Worm (Caenorhabditis elegans) whole organism, late embryonic: ENCODE results near the gene tdo-2.
A peak's percentile ranks its signal among the peaks of the same experiment; 100 is the strongest.

Source experiments
- C08G9.2 ChIP-seq: sonication (generic microtip); optimal IDR thresholded peaks from 2 replicates; lab custom pipeline; 2016; ENCODE audit warnings: mild to moderate bottlenecking, missing genetic modification characterization, moderate library complexity, missing compliant biosample characterization
- K02D7.2 ChIP-seq: sonication (generic microtip); optimal IDR thresholded peaks from 2 replicates; lab custom pipeline; 2017; ENCODE audit warnings: mild to moderate bottlenecking, missing genetic modification characterization, missing compliant biosample characterization
- K09A11.1 ChIP-seq: sonication (generic microtip); optimal IDR thresholded peaks from 2 replicates; lab custom pipeline; 2017; ENCODE audit warnings: antibody characterized with exemption, mild to moderate bottlenecking, missing genetic modification characterization, missing compliant biosample characterization; ENCODE audit not compliant: insufficient read depth
- T23F11.4 ChIP-seq: fragments of 200-800 bp; sonication (Bioruptor generic); optimal IDR thresholded peaks from 2 replicates; lab custom pipeline; 2018; ENCODE audit warnings: mild to moderate bottlenecking, missing genetic modification characterization, missing compliant biosample characterization
- ama-1 ChIP-seq: fragments of 150-350 bp; optimal IDR thresholded peaks from 2 replicates; lab custom pipeline; 2014
- ceh-18 ChIP-seq: sonication (generic microtip); optimal IDR thresholded peaks from 2 replicates; lab custom pipeline; 2016; ENCODE audit warnings: missing genetic modification characterization, missing compliant biosample characterization
- ceh-24 ChIP-seq: sonication (generic microtip); optimal IDR thresholded peaks from 2 replicates; lab custom pipeline; 2016; ENCODE audit warnings: mild to moderate bottlenecking, missing genetic modification characterization, missing compliant biosample characterization
- ceh-34 ChIP-seq: sonication (generic microtip); optimal IDR thresholded peaks from 2 replicates; lab custom pipeline; 2016; ENCODE audit warnings: mild to moderate bottlenecking, missing genetic modification characterization, missing compliant biosample characterization
- ceh-48 ChIP-seq: sonication (generic microtip); optimal IDR thresholded peaks from 2 replicates; lab custom pipeline; 2016; ENCODE audit warnings: missing genetic modification characterization, inconsistent platforms, missing compliant biosample characterization
- ceh-6 ChIP-seq: fragments of 200-800 bp; sonication (Bioruptor generic); optimal IDR thresholded peaks from 2 replicates; lab custom pipeline; 2018; ENCODE audit warnings: mild to moderate bottlenecking, missing genetic modification characterization, missing compliant biosample characterization
- che-1 ChIP-seq: sonication (generic microtip); optimal IDR thresholded peaks from 2 replicates; lab custom pipeline; 2016; ENCODE audit warnings: mild to moderate bottlenecking, missing genetic modification characterization, missing compliant biosample characterization
- elt-2 ChIP-seq: sonication (generic microtip); optimal IDR thresholded peaks from 2 replicates; lab custom pipeline; 2016; ENCODE audit warnings: missing genetic modification reagents, missing genetic modification characterization, missing compliant biosample characterization
- elt-4 ChIP-seq: sonication (generic microtip); optimal IDR thresholded peaks from 2 replicates; lab custom pipeline; 2016; ENCODE audit warnings: missing genetic modification characterization, missing compliant biosample characterization
- ets-4 ChIP-seq: sonication (generic microtip); optimal IDR thresholded peaks from 2 replicates; lab custom pipeline; 2016; ENCODE audit warnings: missing genetic modification characterization, missing compliant biosample characterization
- fkh-6 ChIP-seq: sonication (generic microtip); optimal IDR thresholded peaks from 2 replicates; lab custom pipeline; 2016; ENCODE audit warnings: missing genetic modification characterization, missing compliant biosample characterization
- gmeb-2 ChIP-seq: sonication (generic microtip); optimal IDR thresholded peaks from 2 replicates; lab custom pipeline; 2016; ENCODE audit warnings: missing genetic modification characterization, inconsistent platforms, missing compliant biosample characterization
- hlh-30 ChIP-seq: sonication (generic microtip); optimal IDR thresholded peaks from 2 replicates; lab custom pipeline; 2017; ENCODE audit warnings: antibody characterized with exemption, missing genetic modification characterization, missing compliant biosample characterization; ENCODE audit not compliant: insufficient read depth
- hlh-6 ChIP-seq: sonication (generic microtip); optimal IDR thresholded peaks from 2 replicates; lab custom pipeline; 2016; ENCODE audit warnings: missing genotype, missing genetic modification characterization, missing compliant biosample characterization
- hlh-8 ChIP-seq: sonication (generic microtip); optimal IDR thresholded peaks from 2 replicates; lab custom pipeline; 2016; ENCODE audit warnings: missing genotype, missing genetic modification characterization, missing compliant biosample characterization
- lim-6 ChIP-seq: sonication (generic microtip); optimal IDR thresholded peaks from 2 replicates; lab custom pipeline; 2016; ENCODE audit warnings: missing genetic modification characterization, missing compliant biosample characterization
- lin-11 ChIP-seq: fragments of 200-800 bp; sonication (Bioruptor generic); optimal IDR thresholded peaks from 2 replicates; lab custom pipeline; 2018; ENCODE audit warnings: mild to moderate bottlenecking, missing genetic modification characterization, missing compliant biosample characterization
- mec-3 ChIP-seq: sonication (generic microtip); optimal IDR thresholded peaks from 2 replicates; lab custom pipeline; 2016; ENCODE audit warnings: borderline replicate concordance, missing genetic modification characterization, missing compliant biosample characterization
- nfya-1 ChIP-seq: sonication (generic microtip); optimal IDR thresholded peaks from 2 replicates; lab custom pipeline; 2017; ENCODE audit warnings: missing genetic modification characterization, mild to moderate bottlenecking, missing compliant biosample characterization, antibody characterized with exemption, moderate library complexity
- nhr-11 ChIP-seq: fragments of 150-350 bp; optimal IDR thresholded peaks from 2 replicates; lab custom pipeline; 2014; ENCODE audit warnings: missing biosample characterization, missing genetic modification characterization
- npax-4 ChIP-seq: sonication (generic microtip); optimal IDR thresholded peaks from 2 replicates; lab custom pipeline; 2016; ENCODE audit warnings: missing genetic modification characterization, missing compliant biosample characterization
- odd-2 ChIP-seq: sonication (generic microtip); optimal IDR thresholded peaks from 2 replicates; lab custom pipeline; 2017; ENCODE audit warnings: antibody characterized with exemption, mild to moderate bottlenecking, missing genetic modification characterization, missing compliant biosample characterization
- pag-3 ChIP-seq: sonication (generic microtip); optimal IDR thresholded peaks from 2 replicates; lab custom pipeline; 2016; ENCODE audit warnings: missing compliant biosample characterization, missing genetic modification characterization, borderline replicate concordance
- pat-9 ChIP-seq: fragments of 200-800 bp; sonication (Bioruptor generic); optimal IDR thresholded peaks from 2 replicates; lab custom pipeline; 2018; ENCODE audit warnings: mild to moderate bottlenecking, missing genetic modification characterization, moderate library complexity, missing compliant biosample characterization
- pqm-1 ChIP-seq: sonication (generic microtip); optimal IDR thresholded peaks from 2 replicates; lab custom pipeline; 2016; ENCODE audit warnings: missing genetic modification characterization, missing compliant biosample characterization
- pros-1 ChIP-seq: fragments of 150-350 bp; optimal IDR thresholded peaks from 2 replicates; lab custom pipeline; 2014; ENCODE audit warnings: missing biosample characterization, missing genetic modification reagents, missing genetic modification characterization
- ref-2 ChIP-seq: sonication (generic microtip); optimal IDR thresholded peaks from 2 replicates; lab custom pipeline; 2016; ENCODE audit warnings: missing genetic modification characterization, missing compliant biosample characterization
- sdc-2 ChIP-seq: sonication (generic microtip); optimal IDR thresholded peaks from 2 replicates; lab custom pipeline; 2016; ENCODE audit warnings: missing genotype, missing genetic modification characterization, missing compliant biosample characterization
- sox-4 ChIP-seq: sonication (generic microtip); optimal IDR thresholded peaks from 2 replicates; lab custom pipeline; 2017; ENCODE audit warnings: mild to moderate bottlenecking, missing genetic modification characterization, inconsistent platforms, missing compliant biosample characterization
- syd-9 ChIP-seq: sonication (generic microtip); optimal IDR thresholded peaks from 2 replicates; lab custom pipeline; 2016; ENCODE audit warnings: mild to moderate bottlenecking, missing genetic modification characterization, moderate library complexity, missing compliant biosample characterization
- tbx-7 ChIP-seq: sonication (generic microtip); optimal IDR thresholded peaks from 2 replicates; lab custom pipeline; 2016; ENCODE audit warnings: missing genotype, missing genetic modification characterization, missing compliant biosample characterization
- ttx-3 ChIP-seq: sonication (generic microtip); optimal IDR thresholded peaks from 2 replicates; lab custom pipeline; 2016; ENCODE audit warnings: missing genetic modification reagents, missing genetic modification characterization, missing compliant biosample characterization
- unc-3 ChIP-seq, 2 experiments: fragments of 200-800 bp in 1 of 2; sonication (Bioruptor generic) in 1 of 2; sonication (generic microtip) in 1 of 2; conservative IDR thresholded peaks in 1 of 2; optimal IDR thresholded peaks in 1 of 2; 2 replicates each; pipeline versions ENCODE4 v1.3.6 to Lab custom; 2016 to 2022; ENCODE audit warnings: missing compliant biosample characterization in 2 of 2, missing genetic modification characterization in 2 of 2, missing genetic modification reagents in 1 of 2
- unc-42 ChIP-seq: sonication (generic microtip); optimal IDR thresholded peaks from 2 replicates; lab custom pipeline; 2016; ENCODE audit warnings: missing genotype, missing genetic modification characterization, missing compliant biosample characterization
- unc-55 ChIP-seq: sonication (generic microtip); optimal IDR thresholded peaks from 2 replicates; lab custom pipeline; 2017; ENCODE audit warnings: missing biosample characterization, missing genetic modification reagents, missing genetic modification characterization
- zip-5 ChIP-seq: sonication (generic microtip); optimal IDR thresholded peaks from 2 replicates; lab custom pipeline; 2016; ENCODE audit warnings: missing genetic modification characterization, missing compliant biosample characterization

tdo-2 gene

ce11 chrIII:5875705-5876104 is 44.0 kb downstream of the tdo-2 start:
- TF ChIP-seq nfya-1 (tag; lab: Kevin White, UChicago) (no peak), pag-3 (no peak), ceh-48 (tag; lab: Kevin White, UChicago) (no peak), elt-2 (tag; lab: Kevin White, UChicago) (peak; percentile 74), pros-1 (tag; lab: Kevin White, UChicago) (no peak), ets-4 (tag; lab: Kevin White, UChicago) (no peak)

- no peak for TF ChIP-seq T23F11.4 (GFP tag; lab: Kevin White, UChicago)
- TF ChIP-seq ets-4 (tag; lab: Kevin White, UChicago) = no peak
- TF ChIP-seq syd-9 (tag; lab: Kevin White, UChicago) = no peak
- TF ChIP-seq ceh-6 = no peak
- TF ChIP-seq zip-5 (tag; lab: Kevin White, UChicago) = no peak
- no peak for TF ChIP-seq tbx-7
- TF ChIP-seq gmeb-2 (tag; lab: Kevin White, UChicago) = no peak
- TF ChIP-seq fkh-6 = no peak
- no peak for TF ChIP-seq ama-1 (lab: Kevin White, UChicago)
- no peak for TF ChIP-seq nfya-1 (tag; lab: Kevin White, UChicago)
- no peak for TF ChIP-seq lin-11 (tag; lab: Kevin White, UChicago)
- no peak for TF ChIP-seq ceh-24 (tag; lab: Kevin White, UChicago)
These were observed 44.4 kb downstream of the tdo-2 start for ce11 chrIII:5875418-5875702.

- TF ChIP-seq zip-5 (tag; lab: Kevin White, UChicago) (no peak), elt-4 (no peak), hlh-30 (tag; lab: Kevin White, UChicago) (no peak), unc-42 (tag; lab: Kevin White, UChicago) (no peak), elt-2 (tag; lab: Kevin White, UChicago) (no peak), K09A11.1 (tag; lab: Kevin White, UChicago) (no peak)
These were observed 44.9 kb downstream of the tdo-2 start for ce11 chrIII:5874664-5875417.

- TF ChIP-seq unc-55 (GFP tag; lab: Kevin White, UChicago) (peak; percentile 59), npax-4 (tag; lab: Kevin White, UChicago) (no peak)
- TF ChIP-seq, all 69 proteins: peak for 1
These were observed 45.5 kb downstream of the tdo-2 start for ce11 chrIII:5874263-5874662.

ce11 chrIII:5872288-5872687 is 47.5 kb downstream of the tdo-2 start:
- TF ChIP-seq lim-6 (tag; lab: Kevin White, UChicago) (no peak), hlh-6 (tag; lab: Kevin White, UChicago) (no peak), sox-4 (no peak), hlh-8 (peak; percentile 36), elt-2 (tag; lab: Kevin White, UChicago) (no peak), che-1 (tag; lab: Kevin White, UChicago) (no peak), ttx-3 (tag; lab: Kevin White, UChicago) (no peak)
- TF ChIP-seq, all 69 proteins: peak for 1

ce11 chrIII:5871760-5872159 is 48.0 kb downstream of the tdo-2 start, which contains the start of the genes F01F1.11 and F01F1.3:
Gene F01F1.11, minus strand, starts transcription at chrIII:5871877.
Gene F01F1.3, plus strand, starts transcription at chrIII:5871938.
- TF ChIP-seq ama-1 (lab: Kevin White, UChicago) (no peak), npax-4 (tag; lab: Kevin White, UChicago) (no peak), C08G9.2 (tag; lab: Kevin White, UChicago) (peak; percentile 86), hlh-30 (tag; lab: Kevin White, UChicago) (no peak), gmeb-2 (tag; lab: Kevin White, UChicago) (no peak), zip-5 (tag; lab: Kevin White, UChicago) (peak; percentile 38), ceh-34 (tag; lab: Kevin White, UChicago) (peak; percentile 37), odd-2 (tag; lab: Kevin White, UChicago) (no peak), pqm-1 (tag; lab: Kevin White, UChicago) (no peak), nfya-1 (tag; lab: Kevin White, UChicago) (peak; percentile 7), unc-3 (GFP tag; conservative IDR thresholded peaks at IDR 0.05; lab: Robert Waterston, UW) (no peak), unc-3 (tag; optimal IDR thresholded peaks at IDR 0.05; lab: Kevin White, UChicago) (no peak), pat-9 (no peak), K09A11.1 (tag; lab: Kevin White, UChicago) (no peak), ref-2 (tag; lab: Kevin White, UChicago) (peak; percentile 62), nhr-11 (tag; lab: Kevin White, UChicago) (no peak), K02D7.2 (no peak), hlh-8 (no peak), mec-3 (tag; lab: Kevin White, UChicago) (no peak), tbx-7 (peak; percentile 64), sdc-2 (tag; lab: Kevin White, UChicago) (no peak), ceh-18 (tag; lab: Kevin White, UChicago) (no peak), ttx-3 (tag; lab: Kevin White, UChicago) (no peak)
